Fruit fly (Drosophila melanogaster) whole organism, embryonic: ENCODE measurements around the gene CG3679.
A peak's percentile ranks its signal among the peaks of the same experiment; 100 is the strongest.

ENCODE experiments used
- Atf3 ChIP-seq: fragments of 200-800 bp; sonication (Bioruptor generic); optimal IDR thresholded peaks from 3 replicates; lab custom pipeline; 2016; ENCODE audit warnings: missing biosample characterization, missing genetic modification characterization
- CG11247 ChIP-seq: fragments of 200-800 bp; sonication (Bioruptor generic); IDR thresholded peaks from 2 replicates; pipeline ENCODE4 v1.3.6; 2022; ENCODE audit warnings: missing biosample characterization, missing genetic modification characterization
- CG12236 ChIP-seq: fragments of 200-800 bp; sonication (Bioruptor generic); optimal IDR thresholded peaks from 2 replicates; lab custom pipeline; 2016; ENCODE audit warnings: missing biosample characterization, missing genetic modification characterization
- CG16863 ChIP-seq: fragments of 200-800 bp; sonication (Bioruptor generic); optimal IDR thresholded peaks from 3 replicates; lab custom pipeline; 2016; ENCODE audit warnings: missing biosample characterization, missing genetic modification characterization
- CG2129 ChIP-seq: fragments of 200-800 bp; sonication (Bioruptor generic); IDR thresholded peaks from 2 replicates; pipeline ENCODE4 v1.3.6; 2022; ENCODE audit warnings: missing biosample characterization, missing genetic modification characterization; ENCODE audit not compliant: partially characterized antibody
- CG31365 ChIP-seq: fragments of 200-800 bp; sonication (Bioruptor generic); optimal IDR thresholded peaks from 2 replicates; lab custom pipeline; 2018; ENCODE audit warnings: missing biosample characterization, mild to moderate bottlenecking, missing genetic modification characterization
- CG31388 ChIP-seq: fragments of 200-800 bp; sonication (Bioruptor generic); optimal IDR thresholded peaks from 2 replicates; lab custom pipeline; 2016; ENCODE audit warnings: missing biosample characterization, missing genetic modification characterization
- CG5953 ChIP-seq: fragments of 200-800 bp; sonication (Bioruptor generic); IDR thresholded peaks from 2 replicates; pipeline ENCODE4 v1.3.6; 2022; ENCODE audit warnings: missing biosample characterization, missing genetic modification characterization
- CG6813 ChIP-seq: fragments of 200-800 bp; sonication (Bioruptor generic); optimal IDR thresholded peaks from 2 replicates; lab custom pipeline; 2017; ENCODE audit warnings: missing biosample characterization, missing genetic modification characterization, mild to moderate bottlenecking, moderate library complexity, missing genetic modification reagents
- CG7357 ChIP-seq: fragments of 200-800 bp; sonication (Bioruptor generic); IDR thresholded peaks from 3 replicates; pipeline ENCODE4 v1.3.6; 2022; ENCODE audit warnings: missing biosample characterization, missing genetic modification characterization
- CG7987 ChIP-seq: fragments of 200-800 bp; sonication (Bioruptor generic); optimal IDR thresholded peaks from 2 replicates; lab custom pipeline; 2018; ENCODE audit warnings: missing biosample characterization, mild to moderate bottlenecking, missing genetic modification characterization, moderate library complexity
- CHES-1-like ChIP-seq: fragments of 200-800 bp; sonication (Bioruptor generic); optimal IDR thresholded peaks from 2 replicates; lab custom pipeline; 2016; ENCODE audit warnings: missing biosample characterization, missing genetic modification characterization
- Dfd ChIP-seq, 2 experiments: fragments of >200 bp; optimal IDR thresholded peaks; 2 replicates each; lab custom pipeline; 2017; ENCODE audit warnings: missing biosample characterization in 2 of 2, missing genetic modification characterization in 2 of 2
- Dip3 ChIP-seq: fragments of 200-800 bp; sonication (Bioruptor generic); optimal IDR thresholded peaks from 3 replicates; lab custom pipeline; 2016; ENCODE audit warnings: missing biosample characterization, missing genetic modification characterization
- Doc3 ChIP-seq: fragments of 200-800 bp; sonication (Bioruptor generic); IDR thresholded peaks from 3 replicates; pipeline ENCODE4 v1.3.6; 2022; ENCODE audit warnings: missing biosample characterization, missing genetic modification characterization; ENCODE audit not compliant: partially characterized antibody
- Ets65A ChIP-seq: fragments of 200-800 bp; sonication (Bioruptor generic); peaks from one replicate; lab custom pipeline; 2016; ENCODE audit warnings: missing biosample characterization, missing genetic modification characterization
- Hmx ChIP-seq: fragments of 200-800 bp; sonication (Bioruptor generic); optimal IDR thresholded peaks from 2 replicates; lab custom pipeline; 2016; ENCODE audit warnings: missing biosample characterization, missing genetic modification characterization
- Hr51 ChIP-seq, 2 experiments: fragments of 200-800 bp; sonication (Bioruptor generic); optimal IDR thresholded peaks; 2 replicates in 1 of 2; 3 replicates in 1 of 2; lab custom pipeline; 2016 to 2018; ENCODE audit warnings: missing biosample characterization in 2 of 2, missing genetic modification characterization in 2 of 2, mild to moderate bottlenecking in 1 of 2, moderate library complexity in 1 of 2
- Nf-YA ChIP-seq: fragments of 200-800 bp; sonication (Bioruptor generic); IDR thresholded peaks from 2 replicates; pipeline ENCODE4 v1.3.6; 2022; ENCODE audit warnings: missing biosample characterization, missing genetic modification characterization
- Oli ChIP-seq: fragments of 200-800 bp; sonication (Bioruptor generic); optimal IDR thresholded peaks from 2 replicates; lab custom pipeline; 2018; ENCODE audit warnings: missing biosample characterization, mild to moderate bottlenecking, missing genetic modification characterization, moderate library complexity
- Ssrp ChIP-seq: fragments of 200-800 bp; sonication (Bioruptor generic); optimal IDR thresholded peaks from 2 replicates; lab custom pipeline; 2018; ENCODE audit warnings: missing biosample characterization, mild to moderate bottlenecking, missing genetic modification characterization, moderate library complexity
- YL-1 ChIP-seq: fragments of 200-800 bp; sonication (Bioruptor generic); optimal IDR thresholded peaks from 3 replicates; lab custom pipeline; 2017; ENCODE audit warnings: missing biosample characterization, mild to moderate bottlenecking, missing genetic modification characterization
- cato ChIP-seq: fragments of 200-800 bp; sonication (Bioruptor generic); optimal IDR thresholded peaks from 2 replicates; lab custom pipeline; 2016; ENCODE audit warnings: missing biosample characterization, missing genetic modification characterization, borderline replicate concordance
- cg ChIP-seq: fragments of 200-800 bp; sonication (Bioruptor generic); optimal IDR thresholded peaks from 3 replicates; lab custom pipeline; 2019; ENCODE audit warnings: missing biosample characterization, mild to moderate bottlenecking, missing genetic modification characterization, moderate library complexity
- chinmo ChIP-seq: fragments of 200-800 bp; sonication (Bioruptor generic); IDR thresholded peaks from 4 replicates; pipeline ENCODE4 v1.3.6; 2022; ENCODE audit warnings: missing biosample characterization, missing genetic modification characterization; ENCODE audit not compliant: partially characterized antibody
- chn ChIP-seq: fragments of 200-800 bp; sonication (Bioruptor generic); optimal IDR thresholded peaks from 2 replicates; lab custom pipeline; 2016; ENCODE audit warnings: missing biosample characterization, missing genetic modification characterization
- gce ChIP-seq: fragments of 200-800 bp; sonication (Bioruptor generic); IDR thresholded peaks from 3 replicates; pipeline ENCODE4 v1.3.6; 2022; ENCODE audit warnings: missing biosample characterization, missing genetic modification characterization
- gsb ChIP-seq: fragments of 200-800 bp; sonication (Bioruptor generic); IDR thresholded peaks from 2 replicates; pipeline ENCODE4 v1.3.6; 2022; ENCODE audit warnings: missing biosample characterization, missing genetic modification characterization
- gsb-n ChIP-seq: fragments of 200-800 bp; sonication (Bioruptor generic); optimal IDR thresholded peaks from 3 replicates; lab custom pipeline; 2018; ENCODE audit warnings: missing biosample characterization, mild to moderate bottlenecking, missing genetic modification characterization
- gt ChIP-seq: fragments of 200-800 bp; sonication (Bioruptor generic); IDR thresholded peaks from 2 replicates; pipeline ENCODE4 v1.3.6; 2022; ENCODE audit warnings: missing biosample characterization, missing genetic modification characterization
- insv ChIP-seq, 2 experiments: fragments of 200-800 bp; sonication (Bioruptor generic); optimal IDR thresholded peaks; 3 replicates each; lab custom pipeline; 2016 to 2018; ENCODE audit warnings: missing biosample characterization in 2 of 2, missing genetic modification characterization in 2 of 2
- klu ChIP-seq: fragments of 200-800 bp; sonication (Bioruptor generic); IDR thresholded peaks from 2 replicates; pipeline ENCODE4 v1.3.6; 2022; ENCODE audit warnings: missing biosample characterization, missing genetic modification characterization
- lbe ChIP-seq: fragments of 200-800 bp; sonication (Bioruptor generic); optimal IDR thresholded peaks from 2 replicates; lab custom pipeline; 2016; ENCODE audit warnings: missing biosample characterization, mild to moderate bottlenecking, missing genetic modification characterization
- lov ChIP-seq, 2 experiments: fragments of 200-800 bp in 1 of 2; fragments of >200 bp in 1 of 2; sonication (Bioruptor generic) in 1 of 2; IDR thresholded peaks in 1 of 2; optimal IDR thresholded peaks in 1 of 2; 2 replicates in 1 of 2; 3 replicates in 1 of 2; pipeline versions ENCODE4 v1.3.6 to Lab custom; 2017 to 2022; ENCODE audit warnings: missing biosample characterization in 1 of 2, missing genetic modification characterization in 1 of 2
- luna ChIP-seq: fragments of 200-800 bp; sonication (Bioruptor generic); optimal IDR thresholded peaks from 2 replicates; lab custom pipeline; 2016; ENCODE audit warnings: missing biosample characterization, missing genetic modification characterization
- pnt ChIP-seq: fragments of 200-800 bp; sonication (Bioruptor generic); optimal IDR thresholded peaks from 3 replicates; lab custom pipeline; 2016; ENCODE audit warnings: missing biosample characterization, missing genetic modification characterization
- repo ChIP-seq: fragments of 200-800 bp; sonication (Bioruptor generic); optimal IDR thresholded peaks from 2 replicates; lab custom pipeline; 2016; ENCODE audit warnings: missing biosample characterization, missing genetic modification characterization
- sc ChIP-seq, 3 experiments: fragments of >200 bp in 2 of 3; fragments of 200-800 bp in 1 of 3; sonication (Bioruptor generic) in 1 of 3; optimal IDR thresholded peaks; 2 replicates in 2 of 3; 3 replicates in 1 of 3; lab custom pipeline; 2017; ENCODE audit warnings: mild to moderate bottlenecking in 1 of 3, missing biosample characterization in 1 of 3, missing genetic modification characterization in 1 of 3, missing genetic modification reagents in 1 of 3
- schlank ChIP-seq: fragments of 200-800 bp; sonication (Bioruptor generic); optimal IDR thresholded peaks from 2 replicates; lab custom pipeline; 2018; ENCODE audit warnings: missing biosample characterization, mild to moderate bottlenecking, missing genetic modification characterization
- sim ChIP-seq: fragments of 200-800 bp; sonication (Bioruptor generic); IDR thresholded peaks from 2 replicates; pipeline ENCODE4 v1.3.6; 2022; ENCODE audit warnings: missing biosample characterization, missing genetic modification characterization
- slbo ChIP-seq: fragments of 200-800 bp; sonication (Bioruptor generic); IDR thresholded peaks from 2 replicates; pipeline ENCODE4 v1.3.6; 2022; ENCODE audit warnings: missing biosample characterization, missing genetic modification characterization
- stc ChIP-seq: fragments of 200-800 bp; sonication (Bioruptor generic); IDR thresholded peaks from 2 replicates; pipeline ENCODE4 v1.3.6; 2022; ENCODE audit warnings: missing biosample characterization, missing genetic modification characterization
- tap ChIP-seq: fragments of 200-800 bp; optimal IDR thresholded peaks from 3 replicates; lab custom pipeline; 2019; ENCODE audit warnings: missing biosample characterization, mild to moderate bottlenecking, missing genetic modification characterization, moderate library complexity
- tgo ChIP-seq: fragments of 200-800 bp; sonication (Bioruptor generic); IDR thresholded peaks from 3 replicates; pipeline ENCODE4 v1.3.6; 2022; ENCODE audit warnings: missing biosample characterization, missing genetic modification characterization
- tll ChIP-seq, 2 experiments: fragments of 200-800 bp in 1 of 2; fragments of >200 bp in 1 of 2; sonication (Bioruptor generic) in 1 of 2; optimal IDR thresholded peaks; 2 replicates each; lab custom pipeline; 2017 to 2019; ENCODE audit warnings: missing biosample characterization in 2 of 2, missing genetic modification characterization in 2 of 2, mild to moderate bottlenecking in 1 of 2, moderate library complexity in 1 of 2
- tna ChIP-seq: fragments of 200-800 bp; sonication (Bioruptor generic); IDR thresholded peaks from 2 replicates; pipeline ENCODE4 v1.3.6; 2022; ENCODE audit warnings: missing biosample characterization, missing genetic modification characterization; ENCODE audit not compliant: partially characterized antibody
- tx ChIP-seq: fragments of 200-800 bp; sonication (Bioruptor generic); optimal IDR thresholded peaks from 2 replicates; lab custom pipeline; 2016; ENCODE audit warnings: missing biosample characterization, missing genetic modification characterization
- wek ChIP-seq: fragments of 200-800 bp; sonication (Bioruptor generic); optimal IDR thresholded peaks from 3 replicates; lab custom pipeline; 2018; ENCODE audit warnings: missing biosample characterization, mild to moderate bottlenecking, missing genetic modification characterization, moderate library complexity
- z ChIP-seq: fragments of 200-800 bp; sonication (Bioruptor generic); IDR thresholded peaks from 3 replicates; pipeline ENCODE4 v1.3.6; 2022; ENCODE audit warnings: missing biosample characterization, missing genetic modification characterization

CG3679 gene

dm6 chrX:16270795-16271194 lies 32.9 kb upstream of the CG3679 start, which contains the start of gene Mfe2 (continued):
- no peak for TF ChIP-seq schlank (tag; lab: Kevin White, UChicago)
- no peak for TF ChIP-seq Atf3 (GFP tag; lab: Kevin White, UChicago)
- no peak for TF ChIP-seq CG2129 (GFP tag; lab: Robert Waterston, UW)
- peak; percentile 17 for TF ChIP-seq gsb-n (tag; lab: Kevin White, UChicago)
- peak in 1 of 2 experiments; percentile 41 for TF ChIP-seq Hr51 (GFP tag; optimal IDR thresholded peaks at IDR 0.05; lab: Kevin White, UChicago)
- TF ChIP-seq Dip3 (GFP tag; lab: Kevin White, UChicago): peak; percentile 58
- no peak for TF ChIP-seq CG31388 (GFP tag; lab: Kevin White, UChicago)
- no peak for TF ChIP-seq cato (GFP tag; lab: Kevin White, UChicago)
- TF ChIP-seq CHES-1-like (GFP tag; lab: Kevin White, UChicago): peak; percentile 34
- TF ChIP-seq pnt: peak; percentile 18
- no peak for TF ChIP-seq Oli (tag; lab: Kevin White, UChicago)
- no peak for TF ChIP-seq klu (GFP tag; lab: Robert Waterston, UW)
- no peak for TF ChIP-seq tll (GFP tag; optimal IDR thresholded peaks at IDR 0.05; lab: Kevin White, UChicago)
- TF ChIP-seq z (GFP tag; lab: Robert Waterston, UW): no peak
- peak; percentile 7 for TF ChIP-seq CG6813 (GFP tag; lab: Kevin White, UChicago)
- peak; percentile 9 for TF ChIP-seq luna (GFP tag; lab: Kevin White, UChicago)
- no peak for TF ChIP-seq CG5953
- peak; percentile 85 for TF ChIP-seq slbo (GFP tag; lab: Robert Waterston, UW)
- no peak for TF ChIP-seq tap (tag; lab: Kevin White, UChicago)
- TF ChIP-seq tna (GFP tag; lab: Robert Waterston, UW): no peak; the same call in 1 of the 2 replicates
- TF ChIP-seq Hmx (GFP tag; lab: Kevin White, UChicago): no peak
- TF ChIP-seq chn (GFP tag; lab: Kevin White, UChicago): peak; percentile 44
- no peak for TF ChIP-seq gsb (GFP tag; lab: Robert Waterston, UW)
- no peak for TF ChIP-seq stc (GFP tag; lab: Robert Waterston, UW)
- peak; percentile 97 for TF ChIP-seq Ets65A (GFP tag; lab: Kevin White, UChicago)
- TF ChIP-seq wek (GFP tag; lab: Kevin White, UChicago): peak; percentile 10
- no peak for TF ChIP-seq Doc3 (GFP tag; lab: Robert Waterston, UW)
- peak; percentile 23; the same call in 1 of the 3 replicates for TF ChIP-seq tgo (GFP tag; lab: Robert Waterston, UW)
- TF ChIP-seq CG11247 (GFP tag; lab: Robert Waterston, UW): peak; percentile 56
- TF ChIP-seq gce (GFP tag; lab: Robert Waterston, UW): no peak
- no peak for TF ChIP-seq lbe
- TF ChIP-seq, all 482 proteins: peak for 245

DNA sequence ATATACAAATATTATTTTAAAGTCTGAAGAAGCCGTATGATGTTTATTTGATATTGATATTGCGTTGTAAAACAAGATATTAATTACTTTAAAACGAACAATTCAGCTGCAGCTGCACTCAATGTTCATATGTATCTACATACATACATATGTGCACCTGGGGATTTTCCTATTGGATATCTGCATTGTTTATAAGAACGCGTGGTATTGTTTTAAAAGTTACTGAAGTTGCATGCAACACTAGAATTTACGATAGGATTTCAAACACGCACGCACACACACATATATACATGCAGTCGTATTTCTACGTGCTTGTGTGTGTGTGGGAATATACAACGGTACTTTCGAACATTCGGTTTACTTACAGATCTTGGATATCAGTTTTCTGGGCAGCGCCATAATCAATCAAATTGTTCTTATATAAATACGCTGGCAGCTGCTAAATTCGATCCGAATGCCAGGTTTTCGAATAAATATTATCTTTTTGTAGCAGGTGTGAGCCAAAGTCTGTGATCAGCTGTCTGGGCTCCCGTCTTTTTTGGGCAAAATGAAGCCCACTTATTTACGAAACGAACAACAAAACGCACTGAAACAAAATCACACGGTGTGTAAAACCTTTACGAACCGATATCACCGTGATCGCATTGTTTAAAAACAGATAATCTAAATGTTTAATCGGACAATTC lies 28.4 kb upstream of the CG3679 start:
- TF ChIP-seq lov (optimal IDR thresholded peaks at IDR 0.05; lab: Kevin White, UChicago) (no peak), lov (GFP tag; IDR thresholded peaks at IDR 0.05; lab: Robert Waterston, UW) (no peak), sc (optimal IDR thresholded peaks at IDR 0.05; lab: Kevin White, UChicago) (no peak), sc (GFP tag; optimal IDR thresholded peaks at IDR 0.05; lab: Kevin White, UChicago) (no peak), CG7987 (GFP tag; lab: Kevin White, UChicago) (no peak), CG31365 (no peak), gt (GFP tag; lab: Robert Waterston, UW) (no peak), Nf-YA (GFP tag; lab: Robert Waterston, UW) (no peak), YL-1 (GFP tag; lab: Kevin White, UChicago) (peak; percentile 43), repo (GFP tag; lab: Kevin White, UChicago) (no peak), CG12236 (no peak), CG16863 (GFP tag; lab: Kevin White, UChicago) (no peak), CG7357 (GFP tag; lab: Robert Waterston, UW) (no peak), chinmo (0 out of 4 replicates have a peak, but pooled peaks have one; percentile 14), cg (GFP tag; lab: Kevin White, UChicago) (peak; percentile 89), Dfd (GFP tag; optimal IDR thresholded peaks at IDR 0.05; lab: Kevin White, UChicago) (no peak), sim (GFP tag; lab: Robert Waterston, UW) (no peak), insv (GFP tag; optimal IDR thresholded peaks at IDR 0.05; lab: Kevin White, UChicago) (peak in 1 of 2 experiments; percentile 57), tx (GFP tag; lab: Kevin White, UChicago) (no peak), Ssrp (tag; lab: Kevin White, UChicago) (no peak)
